Fruit fly (Drosophila melanogaster) whole organism, embryonic: Measurements from ENCODE around the gene CG42728.

Experiments
- CG10274 ChIP-seq: fragments of 200-800 bp; sonication (Bioruptor generic); optimal IDR thresholded peaks from 3 replicates; lab custom pipeline; 2017; ENCODE audit warnings: missing biosample characterization, mild to moderate bottlenecking, missing genetic modification characterization
- CG10654 ChIP-seq: fragments of 200-800 bp; sonication (Bioruptor generic); optimal IDR thresholded peaks from 2 replicates; lab custom pipeline; 2016; ENCODE audit warnings: missing biosample characterization, missing genetic modification characterization
- CG1233 ChIP-seq: fragments of 200-800 bp; sonication (Bioruptor generic); optimal IDR thresholded peaks from 4 replicates; lab custom pipeline; 2018; ENCODE audit warnings: missing biosample characterization, mild to moderate bottlenecking, missing genetic modification characterization
- CG17912 ChIP-seq: fragments of 200-800 bp; sonication (Bioruptor generic); optimal IDR thresholded peaks from 2 replicates; lab custom pipeline; 2018; ENCODE audit warnings: missing biosample characterization, mild to moderate bottlenecking, missing genetic modification characterization
- CG31224 ChIP-seq: fragments of 200-800 bp; sonication (Bioruptor generic); IDR thresholded peaks from 2 replicates; pipeline ENCODE4 v1.3.6; 2022; ENCODE audit warnings: missing biosample characterization, missing genetic modification characterization
- CG5245 ChIP-seq: fragments of 200-800 bp; sonication (Bioruptor generic); optimal IDR thresholded peaks from 3 replicates; lab custom pipeline; 2016; ENCODE audit warnings: missing biosample characterization, missing genetic modification characterization
- ato ChIP-seq: fragments of 200-800 bp; sonication (Bioruptor generic); IDR thresholded peaks from 2 replicates; pipeline ENCODE4 v1.3.6; 2022; ENCODE audit warnings: missing biosample characterization, missing genetic modification characterization; ENCODE audit not compliant: partially characterized antibody
- eve ChIP-seq, 2 experiments: fragments of >200 bp; optimal IDR thresholded peaks; 2 replicates each; lab custom pipeline; 2017; ENCODE audit warnings: missing biosample characterization in 2 of 2, missing genetic modification characterization in 2 of 2
- fd3F ChIP-seq: fragments of 200-800 bp; sonication (Bioruptor generic); optimal IDR thresholded peaks from 2 replicates; lab custom pipeline; 2018; ENCODE audit warnings: missing biosample characterization, mild to moderate bottlenecking, missing genetic modification characterization, moderate library complexity
- gcm2 ChIP-seq: fragments of 200-800 bp; sonication (Bioruptor generic); optimal IDR thresholded peaks from 2 replicates; lab custom pipeline; 2016; ENCODE audit warnings: missing biosample characterization, missing genetic modification characterization

dm6 chr3L:15496274-15496673, 31.7 kb downstream of the CG42728 start, which contains the start of gene CG13455:
- TF ChIP-seq CG31224 (GFP tag; lab: Robert Waterston, UW) (no peak), CG17912 (GFP tag; lab: Kevin White, UChicago) (no peak), CG10654 (GFP tag; lab: Kevin White, UChicago) (no peak), CG5245 (GFP tag; lab: Kevin White, UChicago) (no peak), CG10274 (GFP tag; lab: Kevin White, UChicago) (no peak), CG1233 (GFP tag; lab: Kevin White, UChicago) (no peak), ato (no peak), fd3F (GFP tag; lab: Kevin White, UChicago) (no peak), gcm2 (GFP tag; lab: Kevin White, UChicago) (no peak), eve (GFP tag; optimal IDR thresholded peaks at IDR 0.05; lab: Kevin White, UChicago) (no peak)
